Fruit fly (Drosophila melanogaster) whole organism, wandering third instar larva: ENCODE results near the gene CG12746.

Experiments
- Abd-B ChIP-seq: fragments of >200 bp; optimal IDR thresholded peaks from 2 replicates; lab custom pipeline; 2017; ENCODE audit warnings: missing biosample characterization, missing genetic modification characterization
- CG32264 ChIP-seq: fragments of 200-800 bp; sonication (Bioruptor generic); optimal IDR thresholded peaks from 2 replicates; lab custom pipeline; 2016; ENCODE audit warnings: missing biosample characterization, missing genetic modification characterization
- CG9705 ChIP-seq: fragments of 200-800 bp; sonication (Bioruptor generic); optimal IDR thresholded peaks from 2 replicates; lab custom pipeline; 2018; ENCODE audit warnings: missing biosample characterization, mild to moderate bottlenecking, missing genetic modification characterization
- CrebA ChIP-seq: fragments of 200-800 bp; sonication (Bioruptor generic); optimal IDR thresholded peaks from 2 replicates; lab custom pipeline; 2016; ENCODE audit warnings: missing biosample characterization, mild to moderate bottlenecking, missing genetic modification characterization, borderline replicate concordance
- Dif ChIP-seq: fragments of 200-275, 200-300 bp; sonication (Bioruptor generic); optimal IDR thresholded peaks from 2 replicates; lab custom pipeline; 2018; ENCODE audit warnings: missing biosample characterization, missing genetic modification characterization; ENCODE audit not compliant: partially characterized antibody
- GATAd ChIP-seq: sonication (Bioruptor generic); optimal IDR thresholded peaks from 2 replicates; lab custom pipeline; 2016; ENCODE audit warnings: missing biosample characterization, missing genetic modification characterization
- HLH106 ChIP-seq: fragments of 200-800 bp; optimal IDR thresholded peaks from 3 replicates; lab custom pipeline; 2019; ENCODE audit warnings: missing biosample characterization, mild to moderate bottlenecking, missing genetic modification characterization, moderate library complexity
- Hnf4 ChIP-seq: fragments of 200-800 bp; sonication (Bioruptor generic); optimal IDR thresholded peaks from 2 replicates; lab custom pipeline; 2016; ENCODE audit warnings: missing biosample characterization, mild to moderate bottlenecking, missing genetic modification characterization
- Hr78 ChIP-seq: fragments of >200 bp; optimal IDR thresholded peaks from 2 replicates; lab custom pipeline; 2017; ENCODE audit warnings: missing biosample characterization, missing genetic modification characterization
- Hr83 ChIP-seq: fragments of 200-300 bp; sonication (Bioruptor generic); optimal IDR thresholded peaks from 2 replicates; lab custom pipeline; 2016; ENCODE audit warnings: missing biosample characterization, mild to moderate bottlenecking, missing genetic modification characterization, moderate library complexity; ENCODE audit not compliant: poor library complexity, severe bottlenecking
- Jra ChIP-seq: sonication (Bioruptor generic); optimal IDR thresholded peaks from 2 replicates; lab custom pipeline; 2016; ENCODE audit warnings: missing biosample characterization, missing genetic modification characterization
- Mio ChIP-seq: sonication (Bioruptor generic); optimal IDR thresholded peaks from 2 replicates; lab custom pipeline; 2016; ENCODE audit warnings: missing biosample characterization, missing genetic modification characterization
- Myc ChIP-seq: fragments of >200 bp; optimal IDR thresholded peaks from 2 replicates; lab custom pipeline; 2017
- N ChIP-seq: fragments of >200 bp; optimal IDR thresholded peaks from 2 replicates; lab custom pipeline; 2018; ENCODE audit warnings: missing biosample characterization, missing external identifiers, missing genetic modification characterization
- OdsH ChIP-seq: fragments of 200-800 bp; sonication (Bioruptor generic); optimal IDR thresholded peaks from 2 replicates; lab custom pipeline; 2016; ENCODE audit warnings: missing biosample characterization, mild to moderate bottlenecking, missing genetic modification characterization
- Rel ChIP-seq, 2 experiments: fragments of 200-800 bp; sonication (Bioruptor generic) in 1 of 2; optimal IDR thresholded peaks; 2 replicates in 1 of 2; 3 replicates in 1 of 2; lab custom pipeline; 2016 to 2019; ENCODE audit warnings: mild to moderate bottlenecking in 2 of 2, missing biosample characterization in 2 of 2, missing genetic modification characterization in 2 of 2, moderate library complexity in 1 of 2
- Sp1 ChIP-seq: fragments of 200-800 bp; sonication (Bioruptor generic); optimal IDR thresholded peaks from 3 replicates; lab custom pipeline; 2019; ENCODE audit warnings: missing biosample characterization, mild to moderate bottlenecking, missing genetic modification characterization, moderate library complexity
- Vsx2 ChIP-seq: fragments of 200-300, 225-300 bp; sonication (Bioruptor generic); optimal IDR thresholded peaks from 2 replicates; lab custom pipeline; 2018; ENCODE audit warnings: missing biosample characterization, missing genetic modification characterization; ENCODE audit not compliant: partially characterized antibody
- brk ChIP-seq: fragments of 200-800 bp; sonication (Bioruptor generic); optimal IDR thresholded peaks from 2 replicates; lab custom pipeline; 2016; ENCODE audit warnings: missing biosample characterization, mild to moderate bottlenecking, missing genetic modification characterization
- dl ChIP-seq, 2 experiments: fragments of 175-275, 200-275 bp in 1 of 2; fragments of 200-275 bp in 1 of 2; sonication (Bioruptor generic); optimal IDR thresholded peaks; lab custom pipeline; 2018; ENCODE audit warnings: mild to moderate bottlenecking in 2 of 2, missing biosample characterization in 2 of 2, missing genetic modification characterization in 2 of 2, moderate library complexity in 2 of 2; ENCODE audit not compliant: partially characterized antibody in 2 of 2, insufficient read depth in 1 of 2
- dmrt93B ChIP-seq: fragments of 200-800 bp; sonication (Bioruptor generic); optimal IDR thresholded peaks from 2 replicates; lab custom pipeline; 2018; ENCODE audit warnings: missing biosample characterization, mild to moderate bottlenecking, missing genetic modification characterization
- dsf ChIP-seq: sonication (Bioruptor generic); optimal IDR thresholded peaks from 2 replicates; lab custom pipeline; 2016; ENCODE audit warnings: missing biosample characterization, missing genetic modification characterization, borderline replicate concordance
- ey ChIP-seq: fragments of 200-800 bp; sonication (Bioruptor generic); optimal IDR thresholded peaks from 2 replicates; lab custom pipeline; 2016; ENCODE audit warnings: missing biosample characterization, missing genetic modification characterization
- foxo ChIP-seq, 2 experiments: fragments of 200-800 bp; sonication (Bioruptor generic); optimal IDR thresholded peaks; 2 replicates in 1 of 2; 3 replicates in 1 of 2; lab custom pipeline; 2016 to 2017; ENCODE audit warnings: missing biosample characterization in 2 of 2, missing genetic modification characterization in 2 of 2
- fru ChIP-seq: fragments of 200-800 bp; sonication (Bioruptor generic); optimal IDR thresholded peaks from 3 replicates; lab custom pipeline; 2016; ENCODE audit warnings: missing biosample characterization, mild to moderate bottlenecking, missing genetic modification characterization
- h ChIP-seq: fragments of 200-800 bp; sonication (Bioruptor generic); optimal IDR thresholded peaks from 3 replicates; lab custom pipeline; 2016; ENCODE audit warnings: missing biosample characterization, mild to moderate bottlenecking, missing genetic modification characterization
- jim ChIP-seq: fragments of 175-275, 200-325 bp; sonication (Bioruptor generic); optimal IDR thresholded peaks from 2 replicates; lab custom pipeline; 2016; ENCODE audit warnings: missing biosample characterization, mild to moderate bottlenecking, missing genetic modification characterization
- lola ChIP-seq: fragments of >200 bp; optimal IDR thresholded peaks from 2 replicates; lab custom pipeline; 2017; ENCODE audit warnings: missing biosample characterization, missing genetic modification characterization
- pan ChIP-seq: fragments of >200 bp; optimal IDR thresholded peaks from 2 replicates; lab custom pipeline; 2017
- psq ChIP-seq: fragments of 200-800 bp; sonication (Bioruptor generic); optimal IDR thresholded peaks from 3 replicates; lab custom pipeline; 2017; ENCODE audit warnings: missing biosample characterization, mild to moderate bottlenecking, missing genetic modification characterization, moderate library complexity
- rgr ChIP-seq: fragments of 200-800 bp; sonication (Bioruptor generic); optimal IDR thresholded peaks from 3 replicates; lab custom pipeline; 2016; ENCODE audit warnings: missing biosample characterization, mild to moderate bottlenecking, missing genetic modification characterization
- sv ChIP-seq: fragments of 200-800 bp; sonication (Bioruptor generic); optimal IDR thresholded peaks from 3 replicates; lab custom pipeline; 2016; ENCODE audit warnings: missing biosample characterization, missing genetic modification characterization
- tai ChIP-seq: sonication (Bioruptor generic); optimal IDR thresholded peaks from 2 replicates; lab custom pipeline; 2016; ENCODE audit warnings: missing biosample characterization, missing genetic modification characterization
- woc ChIP-seq: sonication (Bioruptor generic); optimal IDR thresholded peaks from 2 replicates; lab custom pipeline; 2016; ENCODE audit warnings: missing biosample characterization, mild to moderate bottlenecking, missing genetic modification characterization

Gene CG12746

dm6 chr3R:5520566-5520965 lies 44.1 kb upstream of the CG12746 start:
- TF ChIP-seq Rel (GFP tag; optimal IDR thresholded peaks at IDR 0.05; lab: Kevin White, UChicago) (no peak), Rel (tag; optimal IDR thresholded peaks at IDR 0.05; lab: Kevin White, UChicago) (no peak)

dm6 chr3R:5523070-5523637 lies 41.5 kb upstream of the CG12746 start, which contains the start of the genes CG43845 and Nmdar1:
CG43845 (minus strand) TSS chr3R:5523120.
Nmdar1 (minus strand) TSS chr3R:5523328.
- TF ChIP-seq Abd-B (GFP tag; lab: Kevin White, UChicago) (no peak), OdsH (GFP tag; lab: Kevin White, UChicago) (no peak), foxo (GFP tag; optimal IDR thresholded peaks at IDR 0.05; lab: Kevin White, UChicago) (no peak), Myc (lab: Kevin White, UChicago) (no peak), sv (no peak), CG32264 (GFP tag; lab: Kevin White, UChicago) (no peak), dmrt93B (no peak), CrebA (GFP tag; lab: Kevin White, UChicago) (no peak), CG9705 (GFP tag; lab: Kevin White, UChicago) (no peak)

- TF ChIP-seq fru (GFP tag; lab: Kevin White, UChicago): no peak
- TF ChIP-seq Jra (GFP tag; lab: Kevin White, UChicago): no peak
Observed at dm6 chr3R:5524804-5525203, 39.9 kb upstream of the CG12746 start.

- TF ChIP-seq dsf (no peak), jim (GFP tag; lab: Kevin White, UChicago) (no peak), Sp1 (GFP tag; lab: Kevin White, UChicago) (no peak), foxo (GFP tag; optimal IDR thresholded peaks at IDR 0.05; lab: Kevin White, UChicago) (no peak), ey (GFP tag; lab: Kevin White, UChicago) (no peak), Jra (GFP tag; lab: Kevin White, UChicago) (no peak), h (GFP tag; lab: Kevin White, UChicago) (no peak), Rel (GFP tag; optimal IDR thresholded peaks at IDR 0.05; lab: Kevin White, UChicago) (no peak), Rel (tag; optimal IDR thresholded peaks at IDR 0.05; lab: Kevin White, UChicago) (no peak), Mio (no peak), Dif (GFP tag; lab: Kevin White, UChicago) (no peak), Hr83 (GFP tag; lab: Kevin White, UChicago) (no peak), dl (GFP tag; optimal IDR thresholded peaks at IDR 0.05; lab: Kevin White, UChicago; ENCODE audit: insufficient read depth in 1 of 2, partially characterized antibody in 2 of 2) (no peak), lola (GFP tag; lab: Kevin White, UChicago) (no peak), psq (GFP tag; lab: Kevin White, UChicago) (no peak), Myc (lab: Kevin White, UChicago) (no peak), GATAd (GFP tag; lab: Kevin White, UChicago) (no peak), dmrt93B (no peak), Vsx2 (no peak)
- TF ChIP-seq, all 38 proteins: peak for 0
Observed at dm6 chr3R:5527563-5527962, 37.1 kb upstream of the CG12746 start.

dm6 chr3R:5547464-5547943 lies 17.2 kb upstream of the CG12746 start, which contains the start of gene CG2519:
CG2519 (minus strand) TSS chr3R:5547775.
- TF ChIP-seq rgr (GFP tag; lab: Kevin White, UChicago) (no peak), foxo (GFP tag; optimal IDR thresholded peaks at IDR 0.05; lab: Kevin White, UChicago) (peak in 1 of 2 experiments; percentile 69), CG32264 (GFP tag; lab: Kevin White, UChicago) (no peak), CG9705 (GFP tag; lab: Kevin White, UChicago) (peak; percentile 38), jim (GFP tag; lab: Kevin White, UChicago) (no peak), psq (GFP tag; lab: Kevin White, UChicago) (no peak), N (GFP tag; lab: Kevin White, UChicago) (no peak), sv (peak; percentile 44), tai (GFP tag; lab: Kevin White, UChicago) (no peak), Jra (GFP tag; lab: Kevin White, UChicago) (no peak), lola (GFP tag; lab: Kevin White, UChicago) (no peak), ey (GFP tag; lab: Kevin White, UChicago) (peak; percentile 42), woc (GFP tag; lab: Kevin White, UChicago) (peak; percentile 62), Hr83 (GFP tag; lab: Kevin White, UChicago) (peak; percentile 87), OdsH (GFP tag; lab: Kevin White, UChicago) (peak; percentile 32), Abd-B (GFP tag; lab: Kevin White, UChicago) (no peak), Hr78 (GFP tag; lab: Kevin White, UChicago) (no peak), pan (no peak), Dif (GFP tag; lab: Kevin White, UChicago) (peak; percentile 31), Hnf4 (no peak), Vsx2 (no peak), Myc (lab: Kevin White, UChicago) (peak; percentile 69), Rel (GFP tag; optimal IDR thresholded peaks at IDR 0.05; lab: Kevin White, UChicago) (no peak), Rel (tag; optimal IDR thresholded peaks at IDR 0.05; lab: Kevin White, UChicago) (peak; percentile 41), HLH106 (tag; lab: Kevin White, UChicago) (no peak), dsf (no peak), brk (GFP tag; lab: Kevin White, UChicago) (no peak), h (GFP tag; lab: Kevin White, UChicago) (peak; percentile 87), fru (GFP tag; lab: Kevin White, UChicago) (no peak)
